Worm (Caenorhabditis elegans) whole organism, L1 larva: ENCODE data around the gene rmd-3.

Experiments
- aly-2 ChIP-seq: fragments of 150-350 bp; optimal IDR thresholded peaks from 2 replicates; lab custom pipeline; 2014; ENCODE audit warnings: missing biosample characterization, missing genetic modification characterization
- isw-1 ChIP-seq: fragments of 200-800 bp; sonication (Bioruptor generic); IDR thresholded peaks from 2 replicates; pipeline ENCODE4 v1.3.6; 2022; ENCODE audit warnings: missing genetic modification characterization, missing compliant biosample characterization
- nhr-76 ChIP-seq: sonication (generic microtip); optimal IDR thresholded peaks from 2 replicates; lab custom pipeline; 2017; ENCODE audit warnings: missing biosample characterization, missing genetic modification characterization

DNA sequence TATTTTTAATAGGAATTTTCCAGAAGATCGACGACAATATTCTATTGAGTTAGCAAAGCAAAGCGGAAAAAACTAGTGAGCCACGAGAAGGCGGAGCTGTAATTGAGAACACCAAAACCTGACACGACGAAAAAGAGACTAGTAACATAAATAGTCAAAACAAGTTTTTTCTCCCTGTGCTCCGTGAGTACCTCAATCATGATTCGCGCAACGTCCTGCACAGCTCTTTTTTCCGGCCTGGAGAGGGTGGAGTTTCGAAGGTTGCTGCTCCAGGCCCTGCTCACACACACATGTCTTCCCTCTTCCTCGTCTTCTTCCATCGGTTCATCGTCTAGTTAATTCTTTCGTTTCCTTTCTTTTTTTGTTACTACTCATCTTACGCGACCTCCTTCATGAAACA, 12.2 kb upstream of the rmd-3 start, which contains the start of gene clh-2:
- no peak for TF ChIP-seq nhr-76
- TF ChIP-seq isw-1 (GFP tag; lab: Robert Waterston, UW), result no peak
- TF ChIP-seq aly-2 (tag; lab: Kevin White, UChicago), result no peak
